Fruit fly (Drosophila melanogaster) whole organism, larva: Measurements from ENCODE around the gene Pih1D1.

Source experiments
- noc ChIP-seq: fragments of 200-800 bp; sonication (Bioruptor generic); optimal IDR thresholded peaks from 3 replicates; lab custom pipeline; 2019; ENCODE audit warnings: missing biosample characterization, mild to moderate bottlenecking, missing genetic modification characterization, moderate library complexity

Gene Pih1D1

dm6 chr2L:12721794-12722315 lies at the start of gene Pih1D1:
TSS of gene Pih1D1 (minus strand) at chr2L:12721843.
- TF ChIP-seq noc (tag; lab: Kevin White, UChicago), result peak; percentile 92

- TF ChIP-seq noc (tag; lab: Kevin White, UChicago), result no peak
Observed at dm6 chr2L:12761740-12762139, 40.1 kb upstream of the Pih1D1 start, which contains the start of gene CG15483. TSS of gene CG15483 (minus strand) at chr2L:12761840.

- TF ChIP-seq noc (tag; lab: Kevin White, UChicago), result no peak
Observed at dm6 chr2L:12756417-12756816, 34.8 kb upstream of the Pih1D1 start.

dm6 chr2L:12750060-12750459 lies 28.4 kb upstream of the Pih1D1 start:
- no peak for TF ChIP-seq noc (tag; lab: Kevin White, UChicago)

- peak; percentile 84 for TF ChIP-seq noc (tag; lab: Kevin White, UChicago)
Observed at dm6 chr2L:12720430-12721396, 930 bp downstream of the Pih1D1 start.

- peak; percentile 17 for TF ChIP-seq noc (tag; lab: Kevin White, UChicago)
Observed at dm6 chr2L:12719712-12720429, 1.8 kb downstream of the Pih1D1 start.

dm6 chr2L:12718437-12719376 lies 2.9 kb downstream of the Pih1D1 start, which contains the start of gene MRP:
TSS of gene MRP (plus strand) at chr2L:12719045.
- TF ChIP-seq noc (tag; lab: Kevin White, UChicago), result peak; percentile 44

- TF ChIP-seq noc (tag; lab: Kevin White, UChicago), result no peak
Observed at dm6 chr2L:12712852-12713251, 8.8 kb downstream of the Pih1D1 start, which contains the start of gene CG5787. TSS of gene CG5787 (minus strand) at chr2L:12712952.

dm6 chr2L:12712255-12712654 lies 9.4 kb downstream of the Pih1D1 start:
- TF ChIP-seq noc (tag; lab: Kevin White, UChicago), result no peak

dm6 chr2L:12708576-12708975 lies 13.1 kb downstream of the Pih1D1 start:
- TF ChIP-seq noc (tag; lab: Kevin White, UChicago), result no peak

dm6 chr2L:12707540-12707939 lies 14.1 kb downstream of the Pih1D1 start, which contains the start of the genes CG6180 and CG15484:
TSS of gene CG6180 (plus strand) at chr2L:12707661.
TSS of gene CG15484 (minus strand) at chr2L:12707711.
- TF ChIP-seq noc (tag; lab: Kevin White, UChicago), result peak; percentile 32

- TF ChIP-seq noc (tag; lab: Kevin White, UChicago), result peak; percentile 24
Observed at dm6 chr2L:12705376-12705775, 16.3 kb downstream of the Pih1D1 start.

dm6 chr2L:12704418-12704920 lies 17.2 kb downstream of the Pih1D1 start, which contains the start of the genes CG5776 and spict:
TSS of gene CG5776 (minus strand) at chr2L:12704451.
TSS of gene spict (plus strand) at chr2L:12704725.
- TF ChIP-seq noc (tag; lab: Kevin White, UChicago), result peak; percentile 79

dm6 chr2L:12701498-12701897 lies 20.1 kb downstream of the Pih1D1 start:
- TF ChIP-seq noc (tag; lab: Kevin White, UChicago), result peak; percentile 6
